Worm (Caenorhabditis elegans) whole organism, L2 larva: ENCODE data around the gene sym-1.

Experiments
- R02D3.7 ChIP-seq: fragments of 150-350 bp; optimal IDR thresholded peaks from 2 replicates; lab custom pipeline; 2014; ENCODE audit warnings: missing biosample characterization, missing genetic modification characterization
- blmp-1 ChIP-seq: sonication (generic microtip); optimal IDR thresholded peaks from 2 replicates; lab custom pipeline; 2017; ENCODE audit warnings: missing genetic modification characterization, mild to moderate bottlenecking, missing compliant biosample characterization, antibody characterized with exemption, moderate library complexity; ENCODE audit not compliant: insufficient read depth
- elt-1 ChIP-seq: fragments of 150-350 bp; optimal IDR thresholded peaks from 2 replicates; lab custom pipeline; 2014; ENCODE audit warnings: missing biosample characterization, missing genetic modification characterization
- elt-3 ChIP-seq: sonication (generic microtip); optimal IDR thresholded peaks from 2 replicates; lab custom pipeline; 2017; ENCODE audit warnings: missing biosample characterization, missing genetic modification characterization
- lsy-2 ChIP-seq, 2 experiments: fragments of 150-350 bp in 1 of 2; sonication (generic microtip) in 1 of 2; optimal IDR thresholded peaks; 2 replicates each; lab custom pipeline; 2014 to 2017; ENCODE audit warnings: missing biosample characterization in 2 of 2, missing genetic modification characterization in 2 of 2
- mab-5 ChIP-seq: fragments of 150-350 bp; optimal IDR thresholded peaks from 2 replicates; lab custom pipeline; 2014; ENCODE audit warnings: missing biosample characterization, missing genetic modification characterization
- nhr-12 ChIP-seq: fragments of 150-350 bp; optimal IDR thresholded peaks from 2 replicates; lab custom pipeline; 2014; ENCODE audit warnings: missing biosample characterization, missing genetic modification characterization
- nhr-21 ChIP-seq: fragments of 150-350 bp; optimal IDR thresholded peaks from 2 replicates; lab custom pipeline; 2014; ENCODE audit warnings: missing biosample characterization, missing genetic modification characterization
- nhr-237 ChIP-seq: fragments of 150-350 bp; optimal IDR thresholded peaks from 2 replicates; lab custom pipeline; 2014; ENCODE audit warnings: missing biosample characterization, missing genetic modification characterization
- peb-1 ChIP-seq: fragments of 150-350 bp; optimal IDR thresholded peaks from 2 replicates; lab custom pipeline; 2014; ENCODE audit warnings: missing biosample characterization, missing genetic modification characterization
- skn-1 ChIP-seq: sonication (generic microtip); optimal IDR thresholded peaks from 2 replicates; lab custom pipeline; 2017; ENCODE audit warnings: missing biosample characterization, missing genetic modification characterization
- unc-55 ChIP-seq: fragments of 150-350 bp; sonication (generic microtip); optimal IDR thresholded peaks from 3 replicates; lab custom pipeline; 2014; ENCODE audit warnings: missing biosample characterization, missing genetic modification reagents, missing genetic modification characterization
- zag-1 ChIP-seq: fragments of 150-350 bp; optimal IDR thresholded peaks from 2 replicates; lab custom pipeline; 2014; ENCODE audit warnings: missing biosample characterization, missing genetic modification characterization

DNA sequence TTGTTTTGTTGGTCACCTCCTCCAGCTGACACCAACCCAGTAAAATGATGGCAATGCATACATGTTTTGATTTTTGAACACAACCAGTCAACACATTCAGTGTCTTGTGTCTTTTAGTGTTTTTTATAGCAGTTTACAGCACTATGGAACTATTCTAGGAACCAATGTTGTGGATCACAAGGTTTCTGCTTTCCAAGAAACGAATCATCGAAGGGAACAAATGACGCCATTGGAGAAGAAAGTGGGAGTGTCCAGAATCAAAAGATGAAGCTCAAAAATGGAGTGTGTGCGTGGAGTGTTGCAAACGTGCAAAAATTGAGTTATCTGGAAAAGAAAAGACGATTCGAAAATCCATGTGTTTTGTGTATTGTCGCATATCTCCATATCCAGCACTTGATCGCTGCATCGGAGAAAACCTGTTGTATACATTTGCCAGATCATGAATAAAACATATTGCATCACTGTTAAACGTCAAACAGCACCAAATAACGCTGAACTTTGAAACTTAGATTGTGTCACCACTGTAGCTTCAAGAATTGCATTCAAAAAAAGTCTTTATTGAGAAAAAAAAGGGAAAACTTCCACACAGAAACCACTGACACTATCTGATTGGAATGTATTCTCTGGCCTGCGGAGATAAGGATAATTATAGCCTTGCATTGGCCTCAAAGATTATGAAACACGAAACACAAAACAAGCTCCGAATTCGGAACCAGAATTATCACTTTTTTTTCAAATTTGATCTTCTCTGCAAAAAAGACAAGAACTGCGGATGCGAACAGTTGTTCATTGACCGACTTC, 18.9 kb upstream of the sym-1 start:
- TF ChIP-seq peb-1 (tag; lab: Kevin White, UChicago) (no peak), blmp-1 (tag; lab: Kevin White, UChicago) (peak; percentile 59), lsy-2 (tag; optimal IDR thresholded peaks at IDR 0.05; lab: Kevin White, UChicago) (peak in 1 of 2 experiments; percentile 78), elt-1 (tag; lab: Kevin White, UChicago) (no peak), nhr-237 (tag; lab: Kevin White, UChicago) (no peak), nhr-21 (tag; lab: Kevin White, UChicago) (peak; percentile 87), skn-1 (no peak), R02D3.7 (tag; lab: Kevin White, UChicago) (no peak), mab-5 (tag; lab: Kevin White, UChicago) (no peak), elt-3 (tag; lab: Kevin White, UChicago) (peak; percentile 45), zag-1 (tag; lab: Kevin White, UChicago) (peak; percentile 52), unc-55 (GFP tag; lab: Kevin White, UChicago) (peak; percentile 55), nhr-12 (no peak)
